Worm (Caenorhabditis elegans) whole organism, late embryonic: Measurements from ENCODE around the gene sri-57.

Experiments
- Y22D7AL.16 ChIP-seq: sonication (generic microtip); optimal IDR thresholded peaks from 2 replicates; lab custom pipeline; 2016; ENCODE audit warnings: missing genetic modification characterization, missing compliant biosample characterization
- ceh-24 ChIP-seq: sonication (generic microtip); optimal IDR thresholded peaks from 2 replicates; lab custom pipeline; 2016; ENCODE audit warnings: mild to moderate bottlenecking, missing genetic modification characterization, missing compliant biosample characterization
- dve-1 ChIP-seq: sonication (generic microtip); optimal IDR thresholded peaks from 2 replicates; lab custom pipeline; 2017; ENCODE audit warnings: antibody characterized with exemption, mild to moderate bottlenecking, missing genetic modification characterization, missing compliant biosample characterization
- ets-4 ChIP-seq: sonication (generic microtip); optimal IDR thresholded peaks from 2 replicates; lab custom pipeline; 2016; ENCODE audit warnings: missing genetic modification characterization, missing compliant biosample characterization
- hlh-8 ChIP-seq: sonication (generic microtip); optimal IDR thresholded peaks from 2 replicates; lab custom pipeline; 2016; ENCODE audit warnings: missing genotype, missing genetic modification characterization, missing compliant biosample characterization
- lim-6 ChIP-seq: sonication (generic microtip); optimal IDR thresholded peaks from 2 replicates; lab custom pipeline; 2016; ENCODE audit warnings: missing genetic modification characterization, missing compliant biosample characterization
- rnt-1 ChIP-seq: sonication (generic microtip); optimal IDR thresholded peaks from 2 replicates; lab custom pipeline; 2016; ENCODE audit warnings: missing genetic modification characterization, missing compliant biosample characterization
- ztf-16 ChIP-seq: sonication (generic microtip); optimal IDR thresholded peaks from 2 replicates; lab custom pipeline; 2017; ENCODE audit warnings: missing genetic modification characterization, missing compliant biosample characterization

- no peak for TF ChIP-seq lim-6
- TF ChIP-seq ztf-16 (tag; lab: Kevin White, UChicago), result no peak
- no peak for TF ChIP-seq Y22D7AL.16 (tag; lab: Kevin White, UChicago)
- no peak for TF ChIP-seq ceh-24 (tag; lab: Kevin White, UChicago)
- no peak for TF ChIP-seq dve-1 (tag; lab: Kevin White, UChicago)
- TF ChIP-seq ets-4 (tag; lab: Kevin White, UChicago), result no peak
- no peak for TF ChIP-seq rnt-1
- TF ChIP-seq hlh-8 (tag; lab: Kevin White, UChicago), result no peak
Measured at ce11 chrII:2705200-2705599, 33.0 kb upstream of the sri-57 start, which contains the start of gene srh-128.
